Fruit fly (Drosophila melanogaster): ENCODE measurements around the gene CG13004.

CG13004 gene

DNA sequence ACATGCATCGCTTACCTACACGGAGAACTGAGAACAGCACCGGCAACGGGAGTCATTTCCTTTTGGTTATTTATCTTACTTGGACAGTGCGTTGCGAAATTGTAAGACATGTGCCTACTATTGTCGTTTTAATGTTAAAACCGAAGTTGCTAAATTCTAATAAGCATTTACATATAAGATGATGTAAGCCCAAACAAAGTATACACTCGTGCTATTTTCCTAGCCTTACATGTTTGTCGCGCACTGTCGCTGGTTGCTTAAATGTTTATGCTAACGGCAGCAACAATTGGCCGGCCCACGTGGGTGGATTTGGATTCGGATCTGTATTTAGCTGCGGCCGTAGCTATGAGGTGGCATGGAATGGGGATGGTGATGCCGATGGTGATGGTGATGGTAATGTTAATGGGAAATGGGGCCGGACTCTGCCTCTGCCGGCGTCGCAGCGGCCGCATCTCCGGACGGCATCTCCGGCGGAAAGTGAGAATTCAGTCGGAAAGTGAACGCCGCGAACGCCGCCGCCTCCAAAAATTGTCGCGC, 24.0 kb downstream of the CG13004 start, which contains the start of gene CG4829 (continued):
- TF ChIP-seq CG13424 (tag; optimal IDR thresholded peaks at IDR 0.05) (peak; percentile 92), lab (GFP tag; optimal IDR thresholded peaks at IDR 0.05) (peak; percentile 93), Hr51 (GFP tag; optimal IDR thresholded peaks at IDR 0.05) (peak; percentile 62 to 90), rib (GFP tag; IDR thresholded peaks at IDR 0.05) (peak; percentile 84), ash1 (GFP tag; optimal IDR thresholded peaks at IDR 0.05) (no peak), CG1603 (tag; optimal IDR thresholded peaks at IDR 0.05) (peak; percentile 95), odd (GFP tag; optimal IDR thresholded peaks at IDR 0.05) (peak; percentile 82), D19A (tag; optimal IDR thresholded peaks at IDR 0.05) (peak; percentile 86), CG4328 (GFP tag; optimal IDR thresholded peaks at IDR 0.05) (peak; percentile 81), Meics (GFP tag; optimal IDR thresholded peaks at IDR 0.05) (peak; percentile 86), CG8765 (GFP tag; IDR thresholded peaks at IDR 0.05) (0 out of 2 replicates have a peak, but pooled peaks have one; percentile 10), CG9437 (GFP tag; optimal IDR thresholded peaks at IDR 0.05) (peak; percentile 73), da (GFP tag; optimal IDR thresholded peaks at IDR 0.05) (peak; percentile 40), Max (GFP tag; optimal IDR thresholded peaks at IDR 0.05) (peak; percentile 79), CG31441 (GFP tag; IDR thresholded peaks at IDR 0.05) (peak; percentile 93), phol (tag; optimal IDR thresholded peaks at IDR 0.05) (peak; percentile 88), dmrt99B (tag; optimal IDR thresholded peaks at IDR 0.05) (peak; percentile 94), kni (GFP tag; optimal IDR thresholded peaks at IDR 0.05) (peak; percentile 25), Eip74EF (GFP tag; optimal IDR thresholded peaks at IDR 0.05) (peak in 1 of 2 experiments; percentile 85), CG13775 (GFP tag; optimal IDR thresholded peaks at IDR 0.05) (peak; percentile 60), insv (GFP tag; optimal IDR thresholded peaks at IDR 0.05) (peak in 1 of 2 experiments; percentile 21), CG8388 (GFP tag; optimal IDR thresholded peaks at IDR 0.05) (peak; percentile 79), wek (GFP tag; optimal IDR thresholded peaks at IDR 0.05) (peak; percentile 84), CG10147 (GFP tag; optimal IDR thresholded peaks at IDR 0.05) (peak; percentile 84), CG8359 (GFP tag; optimal IDR thresholded peaks at IDR 0.05; ENCODE audit: borderline replicate concordance) (peak; percentile 69), Scr (GFP tag; IDR thresholded peaks at IDR 0.05; ENCODE audit: partially characterized antibody) (no peak), Ravus (GFP tag; IDR thresholded peaks at IDR 0.05) (peak; percentile 71), sim (GFP tag; IDR thresholded peaks at IDR 0.05) (peak; percentile 74), Antp (GFP tag; optimal IDR thresholded peaks at IDR 0.05) (peak; percentile 87), vvl (GFP tag; IDR thresholded peaks at IDR 0.05) (peak; percentile 94), HLH4C (GFP tag; IDR thresholded peaks at IDR 0.05; ENCODE audit: partially characterized antibody) (no peak), h (optimal IDR thresholded peaks at IDR 0.05) (no peak), Trl (optimal IDR thresholded peaks at IDR 0.05) (no peak), Trl (GFP tag; optimal IDR thresholded peaks at IDR 0.05) (peak; percentile 87), az2 (GFP tag; optimal IDR thresholded peaks at IDR 0.05) (peak; percentile 82), br (optimal IDR thresholded peaks at IDR 0.05) (no peak), chinmo (GFP tag; IDR thresholded peaks at IDR 0.05; ENCODE audit: partially characterized antibody) (no peak), CG2120 (GFP tag; optimal IDR thresholded peaks at IDR 0.05) (peak; percentile 85), luna (GFP tag; optimal IDR thresholded peaks at IDR 0.05) (peak; percentile 45), crc (GFP tag; optimal IDR thresholded peaks at IDR 0.05) (peak; percentile 77), Dad (GFP tag; optimal IDR thresholded peaks at IDR 0.05) (peak; percentile 79), Nf-YB (GFP tag; optimal IDR thresholded peaks at IDR 0.05) (peak; percentile 62), dysf (GFP tag; IDR thresholded peaks at IDR 0.05) (peak; percentile 94), Kr (GFP tag; optimal IDR thresholded peaks at IDR 0.05) (no peak), CG18476 (GFP tag; optimal IDR thresholded peaks at IDR 0.05) (peak; percentile 77), CG7786 (GFP tag; optimal IDR thresholded peaks at IDR 0.05) (peak; percentile 81), NK7.1 (GFP tag; optimal IDR thresholded peaks at IDR 0.05) (peak; percentile 83), gce (GFP tag; IDR thresholded peaks at IDR 0.05) (peak; percentile 86; the same call in 2 of the 3 replicates), tll (GFP tag; optimal IDR thresholded peaks at IDR 0.05) (no peak), tx (GFP tag; optimal IDR thresholded peaks at IDR 0.05) (peak; percentile 77)

Measured in whole organism, embryonic.